Fruit fly (Drosophila melanogaster) whole organism, adult: ENCODE measurements around the gene Arpc3A.

Experiments
- CG11617 ChIP-seq: fragments of 200-800 bp; sonication (Bioruptor generic); optimal IDR thresholded peaks from 2 replicates; lab custom pipeline; 2017; ENCODE audit warnings: mild to moderate bottlenecking, missing biosample characterization, missing genetic modification reagents, missing genetic modification characterization
- CG12768 ChIP-seq: fragments of 200-800 bp; sonication (Bioruptor generic); optimal IDR thresholded peaks from 2 replicates; lab custom pipeline; 2017; ENCODE audit warnings: missing biosample characterization, missing genetic modification characterization, mild to moderate bottlenecking, moderate library complexity, missing genetic modification reagents
- CG14711 ChIP-seq: fragments of 200-800 bp; sonication (Bioruptor generic); optimal IDR thresholded peaks from 2 replicates; lab custom pipeline; 2018; ENCODE audit warnings: missing biosample characterization, mild to moderate bottlenecking, missing genetic modification characterization, moderate library complexity
- CG1620 ChIP-seq: fragments of 200-800 bp; sonication (Bioruptor generic); optimal IDR thresholded peaks from 2 replicates; lab custom pipeline; 2016; ENCODE audit warnings: missing biosample characterization, missing genetic modification characterization
- CG33017 ChIP-seq: fragments of 200-800 bp; sonication (Bioruptor generic); optimal IDR thresholded peaks from 2 replicates; lab custom pipeline; 2018; ENCODE audit warnings: missing biosample characterization, mild to moderate bottlenecking, missing genetic modification characterization, moderate library complexity
- CG5204 ChIP-seq: fragments of 200-800 bp; sonication (Bioruptor generic); optimal IDR thresholded peaks from 2 replicates; lab custom pipeline; 2016; ENCODE audit warnings: missing biosample characterization, missing genetic modification characterization
- CG7045 ChIP-seq: fragments of 200-800 bp; sonication (Bioruptor generic); optimal IDR thresholded peaks from 2 replicates; lab custom pipeline; 2017; ENCODE audit warnings: missing biosample characterization, mild to moderate bottlenecking, missing genetic modification characterization
- CG7101 ChIP-seq: fragments of 200-800 bp; sonication (Bioruptor generic); optimal IDR thresholded peaks from 2 replicates; lab custom pipeline; 2018; ENCODE audit warnings: missing biosample characterization, mild to moderate bottlenecking, missing genetic modification characterization, moderate library complexity
- Clk ChIP-seq: fragments of 200-800 bp; sonication (Bioruptor generic); optimal IDR thresholded peaks from 2 replicates; lab custom pipeline; 2017; ENCODE audit warnings: missing biosample characterization, missing genetic modification characterization
- Crg-1 ChIP-seq: fragments of 200-800 bp; sonication (Bioruptor generic); optimal IDR thresholded peaks from 2 replicates; lab custom pipeline; 2016; ENCODE audit warnings: missing biosample characterization, missing genetic modification characterization
- Hr96 ChIP-seq: fragments of 200-800 bp; sonication (Bioruptor generic); optimal IDR thresholded peaks from 2 replicates; lab custom pipeline; 2016; ENCODE audit warnings: missing biosample characterization, missing genetic modification characterization
- Mnt ChIP-seq: fragments of 200-800 bp; sonication (Bioruptor generic); optimal IDR thresholded peaks from 2 replicates; lab custom pipeline; 2016; ENCODE audit warnings: missing biosample characterization, mild to moderate bottlenecking, missing genetic modification characterization
- bab1 ChIP-seq: fragments of 200-800 bp; sonication (Bioruptor generic); optimal IDR thresholded peaks from 3 replicates; lab custom pipeline; 2019; ENCODE audit warnings: missing biosample characterization, mild to moderate bottlenecking, missing genetic modification characterization, moderate library complexity
- cic ChIP-seq: fragments of 200-800 bp; sonication (Bioruptor generic); optimal IDR thresholded peaks from 2 replicates; lab custom pipeline; 2017; ENCODE audit warnings: missing biosample characterization, mild to moderate bottlenecking, missing genetic modification characterization, moderate library complexity
- cnc ChIP-seq, 2 experiments: fragments of >200 bp; optimal IDR thresholded peaks; 2 replicates each; lab custom pipeline; 2017
- kay ChIP-seq: fragments of 200-800 bp; sonication (Bioruptor generic); peaks from one replicate; lab custom pipeline; 2016; ENCODE audit warnings: missing biosample characterization, missing genetic modification characterization, borderline replicate concordance
- ovo ChIP-seq: fragments of 200-800 bp; sonication (Bioruptor generic); optimal IDR thresholded peaks from 2 replicates; lab custom pipeline; 2016; ENCODE audit warnings: missing biosample characterization, missing genetic modification characterization
- pad ChIP-seq: fragments of 200-800 bp; sonication (Bioruptor generic); optimal IDR thresholded peaks from 3 replicates; lab custom pipeline; 2017; ENCODE audit warnings: missing biosample characterization, missing genetic modification characterization, mild to moderate bottlenecking, moderate library complexity, missing genetic modification reagents
- tj ChIP-seq: fragments of 200-800 bp; sonication (Bioruptor generic); optimal IDR thresholded peaks from 3 replicates; lab custom pipeline; 2017; ENCODE audit warnings: missing biosample characterization, mild to moderate bottlenecking, missing genetic modification characterization, moderate library complexity
- toe ChIP-seq: fragments of 200-800 bp; sonication (Bioruptor generic); optimal IDR thresholded peaks from 2 replicates; lab custom pipeline; 2016; ENCODE audit warnings: missing biosample characterization, missing genetic modification characterization

Arpc3A gene

dm6 chr3R:15802006-15802405, 32.4 kb upstream of the Arpc3A start, which contains the start of gene CG9593:
Gene CG9593 (plus strand): TSS chr3R:15802275.
- TF ChIP-seq Clk (GFP tag; lab: Kevin White, UChicago) (no peak), cic (GFP tag; lab: Kevin White, UChicago) (no peak), kay (GFP tag; lab: Kevin White, UChicago) (no peak), CG14711 (tag; lab: Kevin White, UChicago) (no peak), Hr96 (GFP tag; lab: Kevin White, UChicago) (no peak), Mnt (no peak), bab1 (no peak)

DNA sequence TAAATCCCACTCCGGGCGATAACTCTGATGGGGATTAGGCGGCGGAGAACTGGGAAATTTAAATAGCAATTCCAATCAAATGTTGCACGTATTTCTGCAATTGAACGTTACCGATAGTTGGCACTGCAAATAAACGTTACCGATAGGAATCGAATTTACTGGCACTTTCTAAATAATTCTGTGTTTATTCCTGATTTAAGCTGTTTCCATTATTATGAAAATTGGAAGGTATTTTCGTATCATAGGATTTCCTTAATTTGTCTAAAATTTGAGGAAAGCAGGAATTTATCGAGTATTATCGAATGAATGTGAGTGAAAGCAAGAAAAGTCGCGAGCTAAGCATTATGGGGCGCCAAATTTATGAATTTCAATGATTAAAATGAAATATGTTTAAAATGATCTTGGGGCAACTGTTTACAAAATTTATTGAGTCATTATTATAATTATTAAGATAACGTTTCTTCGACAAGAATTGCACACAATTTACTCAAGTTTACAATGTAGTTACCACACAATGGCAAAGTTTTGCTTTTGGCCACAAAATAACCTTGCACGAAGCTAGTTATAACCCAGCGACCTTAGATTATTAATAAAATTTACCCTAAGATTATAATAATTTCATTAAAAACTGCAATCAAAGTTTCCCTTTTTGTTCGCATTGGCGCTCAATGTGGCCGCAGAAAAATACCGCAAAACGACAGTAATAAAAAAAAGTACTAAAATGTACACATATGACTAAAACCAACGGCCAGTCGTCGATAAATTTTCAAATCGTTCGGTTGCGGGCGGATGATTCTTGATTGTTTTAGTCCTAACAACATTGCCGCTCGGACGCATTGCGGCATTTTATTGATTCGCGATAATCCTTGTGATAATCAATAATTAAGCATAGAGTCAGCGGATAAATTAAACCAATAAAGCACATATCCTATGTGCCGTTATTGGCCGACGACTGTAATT, 30.7 kb upstream of the Arpc3A start, which contains the start of gene alpha-Man-IIb:
alpha-Man-IIb (plus strand) TSS at position 747 of the 960 bp plus-strand sequence.
- TF ChIP-seq Hr96 (GFP tag; lab: Kevin White, UChicago) = peak; percentile 41
- TF ChIP-seq CG7101 (tag; lab: Kevin White, UChicago) = no peak
- TF ChIP-seq tj = peak; percentile 36
- TF ChIP-seq bab1 = peak; percentile 63
- TF ChIP-seq Clk (GFP tag; lab: Kevin White, UChicago) = no peak
- TF ChIP-seq Mnt = peak; percentile 21
- TF ChIP-seq ovo = peak; percentile 12

DNA sequence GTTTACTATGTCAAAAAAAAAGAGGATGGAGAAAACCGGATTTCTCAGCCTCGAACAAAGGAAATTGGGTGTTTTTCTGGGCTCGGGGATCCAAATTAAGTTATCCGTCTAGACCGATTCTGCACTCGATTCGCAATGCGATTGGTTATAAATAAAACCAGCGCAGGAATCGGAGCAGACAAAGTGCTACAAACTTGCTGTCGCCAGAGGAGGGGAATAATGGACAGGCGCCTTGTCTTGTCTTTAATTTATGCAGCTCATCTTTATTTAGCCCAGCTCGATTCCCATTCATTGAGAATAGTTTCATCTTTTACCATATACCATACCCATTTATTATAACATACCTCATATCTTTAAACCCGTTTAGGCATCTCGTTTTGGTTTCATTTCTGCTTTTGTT, 29.8 kb upstream of the Arpc3A start:
- TF ChIP-seq Clk (GFP tag; lab: Kevin White, UChicago) = no peak
- TF ChIP-seq CG7045 (GFP tag; lab: Kevin White, UChicago) = no peak
- TF ChIP-seq CG7101 (tag; lab: Kevin White, UChicago) = no peak
- TF ChIP-seq cic (GFP tag; lab: Kevin White, UChicago) = no peak
- TF ChIP-seq CG1620 (GFP tag; lab: Kevin White, UChicago) = no peak
- no peak for TF ChIP-seq CG5204 (GFP tag; lab: Kevin White, UChicago)
- TF ChIP-seq CG11617 (GFP tag; lab: Kevin White, UChicago) = no peak
- no peak for TF ChIP-seq ovo
- no peak for TF ChIP-seq bab1
- TF ChIP-seq Mnt = no peak
- no peak for TF ChIP-seq toe (GFP tag; lab: Kevin White, UChicago)
- TF ChIP-seq kay (GFP tag; lab: Kevin White, UChicago) = no peak
- no peak for TF ChIP-seq Crg-1 (GFP tag; lab: Kevin White, UChicago)
- no peak for TF ChIP-seq cnc (optimal IDR thresholded peaks at IDR 0.05; lab: Kevin White, UChicago)
- no peak for TF ChIP-seq Hr96 (GFP tag; lab: Kevin White, UChicago)
- TF ChIP-seq CG12768 (GFP tag; lab: Kevin White, UChicago) = no peak
- TF ChIP-seq tj = no peak
- no peak for TF ChIP-seq CG14711 (tag; lab: Kevin White, UChicago)
- TF ChIP-seq pad (GFP tag; lab: Kevin White, UChicago) = no peak
- TF ChIP-seq CG33017 (tag; lab: Kevin White, UChicago) = no peak

DNA sequence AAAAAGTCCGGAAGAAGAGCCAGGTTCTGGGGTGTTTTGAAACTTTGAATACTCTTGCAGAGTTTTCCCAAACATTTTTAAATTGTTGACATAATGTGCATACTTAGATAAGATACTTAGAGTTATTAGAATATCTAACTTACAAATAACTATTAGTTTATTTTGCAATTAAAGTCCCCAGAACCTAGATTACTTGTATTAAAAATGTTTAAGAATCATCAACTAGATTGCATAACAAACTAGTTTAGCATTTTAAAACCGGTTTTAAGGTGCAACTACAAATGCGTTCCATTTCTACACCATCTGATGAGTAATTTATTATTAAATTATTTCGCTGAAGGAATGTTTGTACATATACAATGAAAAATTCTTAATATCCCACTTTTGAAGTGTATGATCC, 28.1 kb upstream of the Arpc3A start:
- TF ChIP-seq ovo = no peak
- no peak for TF ChIP-seq Clk (GFP tag; lab: Kevin White, UChicago)
- TF ChIP-seq cic (GFP tag; lab: Kevin White, UChicago) = no peak
- TF ChIP-seq Crg-1 (GFP tag; lab: Kevin White, UChicago) = no peak
- no peak for TF ChIP-seq CG11617 (GFP tag; lab: Kevin White, UChicago)
- TF ChIP-seq bab1 = no peak
- TF ChIP-seq pad (GFP tag; lab: Kevin White, UChicago) = no peak

dm6 chr3R:15807306-15807705, 27.1 kb upstream of the Arpc3A start:
- TF ChIP-seq cic (GFP tag; lab: Kevin White, UChicago) (no peak), CG7045 (GFP tag; lab: Kevin White, UChicago) (no peak), Clk (GFP tag; lab: Kevin White, UChicago) (no peak), pad (GFP tag; lab: Kevin White, UChicago) (no peak), Crg-1 (GFP tag; lab: Kevin White, UChicago) (no peak), CG7101 (tag; lab: Kevin White, UChicago) (no peak), kay (GFP tag; lab: Kevin White, UChicago) (no peak), bab1 (no peak), cnc (optimal IDR thresholded peaks at IDR 0.05; lab: Kevin White, UChicago) (no peak), ovo (no peak)

dm6 chr3R:15807877-15808381, 26.5 kb upstream of the Arpc3A start:
- TF ChIP-seq cnc (optimal IDR thresholded peaks at IDR 0.05; lab: Kevin White, UChicago) (no peak), Crg-1 (GFP tag; lab: Kevin White, UChicago) (no peak), bab1 (no peak)

- TF ChIP-seq CG14711 (tag; lab: Kevin White, UChicago) = no peak
- no peak for TF ChIP-seq CG7045 (GFP tag; lab: Kevin White, UChicago)
These were observed 24.1 kb upstream of the Arpc3A start for dm6 chr3R:15810369-15810768.
